Worm (Caenorhabditis elegans) whole organism, L2 larva: Measurements from ENCODE around the gene F58B4.5.

Source experiments
- ZK546.5 ChIP-seq: sonication (generic microtip); optimal IDR thresholded peaks from 2 replicates; lab custom pipeline; 2017; ENCODE audit warnings: missing biosample characterization, missing genetic modification characterization
- alr-1 ChIP-seq: fragments of 150-350 bp; optimal IDR thresholded peaks from 2 replicates; lab custom pipeline; 2014; ENCODE audit warnings: missing biosample characterization, missing genetic modification characterization
- blmp-1 ChIP-seq: sonication (generic microtip); optimal IDR thresholded peaks from 2 replicates; lab custom pipeline; 2017; ENCODE audit warnings: missing genetic modification characterization, mild to moderate bottlenecking, missing compliant biosample characterization, antibody characterized with exemption, moderate library complexity; ENCODE audit not compliant: insufficient read depth
- elt-3 ChIP-seq: sonication (generic microtip); optimal IDR thresholded peaks from 2 replicates; lab custom pipeline; 2017; ENCODE audit warnings: missing biosample characterization, missing genetic modification characterization
- lin-39 ChIP-seq: fragments of 150-350 bp; optimal IDR thresholded peaks from 2 replicates; lab custom pipeline; 2014; ENCODE audit warnings: missing biosample characterization, missing genetic modification reagents, missing genetic modification characterization
- sma-3 ChIP-seq: sonication (generic microtip); optimal IDR thresholded peaks from 2 replicates; lab custom pipeline; 2016; ENCODE audit warnings: missing genetic modification reagents, missing genetic modification characterization, missing compliant biosample characterization
- unc-62 ChIP-seq: fragments of 150-350 bp; optimal IDR thresholded peaks from 2 replicates; lab custom pipeline; 2014; ENCODE audit warnings: missing biosample characterization, missing genetic modification reagents, missing genetic modification characterization

DNA sequence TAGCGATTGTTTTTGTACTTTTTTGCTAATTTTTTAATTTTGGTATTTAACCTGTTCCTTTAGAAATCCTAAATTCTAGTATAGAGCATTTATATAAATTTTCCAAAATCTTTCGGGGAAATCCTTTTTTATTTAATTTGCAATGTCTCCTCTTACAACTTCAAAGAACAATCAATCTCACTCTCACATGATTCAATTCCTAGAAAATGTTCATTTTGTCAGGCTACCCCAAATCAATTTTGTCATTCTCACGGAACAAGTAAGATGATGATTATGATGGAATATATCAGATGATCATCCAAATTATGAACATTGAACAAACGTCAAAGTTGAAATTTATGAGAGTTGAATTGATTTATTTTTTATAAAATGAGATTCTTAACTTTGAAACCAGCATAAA is 4.8 kb downstream of the F58B4.5 start:
- TF ChIP-seq alr-1 (tag; lab: Kevin White, UChicago) = no peak
- TF ChIP-seq lin-39 (tag; lab: Kevin White, UChicago) = no peak
- TF ChIP-seq blmp-1 (tag; lab: Kevin White, UChicago) = no peak
- TF ChIP-seq sma-3 (GFP tag; lab: Kevin White, UChicago) = no peak
- TF ChIP-seq ZK546.5 = no peak
- no peak for TF ChIP-seq elt-3 (tag; lab: Kevin White, UChicago)
- no peak for TF ChIP-seq unc-62
